Worm (Caenorhabditis elegans) whole organism, L4/young adult: ENCODE data around the gene T23F2.5.

Experiments
- W03F9.2 ChIP-seq: fragments of 150-350 bp; optimal IDR thresholded peaks from 2 replicates; lab custom pipeline; 2014; ENCODE audit warnings: missing biosample characterization, missing genetic modification characterization
- dao-5 ChIP-seq: sonication (generic microtip); optimal IDR thresholded peaks from 2 replicates; lab custom pipeline; 2016; ENCODE audit warnings: missing genotype, missing genetic modification characterization, moderate library complexity, missing compliant biosample characterization
- him-1 ChIP-seq: sonication (generic microtip); optimal IDR thresholded peaks from 2 replicates; lab custom pipeline; 2016; ENCODE audit warnings: missing genotype, missing genetic modification reagents, missing genetic modification characterization, missing compliant biosample characterization

The T23F2.5 gene

ce11 chrX:5515459-5515858 is 1.5 kb downstream of the T23F2.5 start:
- no peak for TF ChIP-seq W03F9.2
- TF ChIP-seq him-1 (tag; lab: Kevin White, UChicago), result no peak
- TF ChIP-seq dao-5 (tag; lab: Kevin White, UChicago), result no peak

DNA sequence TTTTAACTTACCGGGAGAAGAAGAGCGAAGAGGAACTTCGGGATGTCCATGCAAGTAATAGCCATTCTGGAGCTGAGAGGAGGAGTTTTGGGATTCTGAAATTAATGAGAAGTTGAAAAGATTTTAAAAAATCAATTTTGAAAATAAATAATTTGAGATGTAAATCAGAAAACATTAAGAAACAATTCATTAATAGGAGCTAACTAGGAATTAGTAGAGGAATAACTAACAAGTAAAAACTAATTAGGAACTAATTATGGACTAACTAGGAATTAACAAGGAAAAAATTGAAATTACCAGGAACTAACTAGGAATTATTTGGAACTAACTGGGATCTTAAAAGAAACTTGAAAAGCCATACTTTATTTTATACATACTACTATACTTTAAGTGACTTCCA is 2.0 kb downstream of the T23F2.5 start, which contains the start of gene T23F2.4:
Gene T23F2.4, minus strand, starts transcription at position 101 of the 400 bp plus-strand sequence.
- TF ChIP-seq him-1 (tag; lab: Kevin White, UChicago) (no peak), dao-5 (tag; lab: Kevin White, UChicago) (no peak), W03F9.2 (no peak)

ce11 chrX:5514346-5514745 is 2.6 kb downstream of the T23F2.5 start:
- TF ChIP-seq him-1 (tag; lab: Kevin White, UChicago) (no peak), W03F9.2 (no peak), dao-5 (tag; lab: Kevin White, UChicago) (no peak)

- TF ChIP-seq him-1 (tag; lab: Kevin White, UChicago), result no peak
- TF ChIP-seq W03F9.2, result no peak
- TF ChIP-seq dao-5 (tag; lab: Kevin White, UChicago), result no peak
These were observed 4.3 kb downstream of the T23F2.5 start for ce11 chrX:5512707-5513106.

- TF ChIP-seq dao-5 (tag; lab: Kevin White, UChicago) (no peak), W03F9.2 (no peak), him-1 (tag; lab: Kevin White, UChicago) (no peak)
These were observed 4.7 kb downstream of the T23F2.5 start, which contains the start of gene T23F2.3 for ce11 chrX:5512227-5512626. T23F2.3 (minus strand) TSS chrX:5512327.

ce11 chrX:5509114-5509877 is 7.7 kb downstream of the T23F2.5 start:
- TF ChIP-seq dao-5 (tag; lab: Kevin White, UChicago), result no peak
- TF ChIP-seq W03F9.2, result no peak
- TF ChIP-seq him-1 (tag; lab: Kevin White, UChicago), result no peak

DNA sequence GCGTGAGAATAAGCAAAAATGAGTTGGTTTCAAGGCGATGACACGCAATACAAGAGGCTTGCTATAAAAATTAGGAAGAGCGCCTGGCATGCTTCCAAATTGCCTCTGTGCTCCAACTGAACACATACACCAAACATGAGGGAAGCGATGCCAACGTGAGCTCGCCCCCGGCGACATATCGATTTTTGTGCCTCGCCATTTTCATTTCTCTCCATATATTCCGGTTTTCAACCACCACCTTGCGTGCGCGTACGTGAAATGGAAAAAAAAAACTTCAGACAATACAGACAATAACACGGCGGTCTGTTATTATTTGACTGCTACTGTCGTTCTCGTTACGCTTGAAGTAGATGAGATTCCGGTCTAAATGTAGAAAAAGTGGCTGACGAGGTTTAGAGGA is 9.0 kb downstream of the T23F2.5 start:
- TF ChIP-seq him-1 (tag; lab: Kevin White, UChicago) (no peak), W03F9.2 (no peak), dao-5 (tag; lab: Kevin White, UChicago) (no peak)

DNA sequence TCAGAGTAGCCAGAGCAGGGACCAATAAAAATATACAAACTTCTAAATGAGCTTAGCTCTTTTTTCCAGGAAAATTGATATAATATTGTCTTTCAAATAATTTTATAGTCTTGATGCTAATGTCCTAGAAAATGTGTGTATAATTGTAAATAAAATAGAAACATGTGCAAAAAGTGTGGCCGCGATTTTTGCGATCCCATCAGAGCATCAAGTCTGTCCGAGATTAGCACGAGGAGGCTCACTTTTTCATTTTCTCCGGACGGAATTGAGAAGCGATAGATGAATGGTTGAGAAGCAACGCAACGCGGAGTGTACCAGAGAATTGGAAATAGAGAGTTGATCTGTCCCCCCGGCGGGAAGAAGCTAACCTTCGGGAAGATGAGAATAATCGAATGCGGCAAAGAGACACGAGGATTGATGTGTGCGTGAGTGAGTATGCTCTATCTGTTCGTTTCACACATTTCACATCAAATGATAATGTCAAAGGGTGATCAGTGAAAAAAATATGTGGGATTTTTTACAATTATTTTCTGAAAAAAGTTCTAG is 10.5 kb downstream of the T23F2.5 start:
- TF ChIP-seq W03F9.2 (no peak), dao-5 (tag; lab: Kevin White, UChicago) (no peak), him-1 (tag; lab: Kevin White, UChicago) (no peak)

DNA sequence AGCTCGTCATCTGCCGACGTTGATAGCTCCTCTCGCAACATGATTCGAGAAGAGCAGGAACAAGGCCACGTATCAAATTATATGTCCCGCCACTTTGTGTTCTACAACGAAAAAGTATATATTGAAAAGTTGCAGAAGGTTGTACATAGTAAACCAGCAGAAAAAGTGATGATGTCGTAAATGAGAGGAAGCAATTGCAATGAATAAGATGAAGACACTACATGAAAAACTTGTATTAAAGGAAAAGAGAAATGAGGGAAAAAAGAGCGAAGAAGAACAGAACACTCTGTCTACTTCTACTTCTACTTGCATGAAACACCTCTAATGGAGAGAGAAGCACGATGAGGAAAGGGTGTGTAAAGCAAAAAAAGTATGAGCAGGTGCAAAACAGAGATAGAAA is 11.8 kb downstream of the T23F2.5 start, which contains the start of gene T23F2.2:
Gene T23F2.2, minus strand, starts transcription at position 101 of the 400 bp plus-strand sequence.
- TF ChIP-seq dao-5 (tag; lab: Kevin White, UChicago), result no peak
- TF ChIP-seq him-1 (tag; lab: Kevin White, UChicago), result no peak
- no peak for TF ChIP-seq W03F9.2

ce11 chrX:5492820-5493382 is 24.1 kb downstream of the T23F2.5 start, which contains the start of the genes bus-8A and bus-8B:
bus-8A (plus strand) TSS chrX:5492915.
bus-8B (plus strand) TSS chrX:5493332.
- TF ChIP-seq him-1 (tag; lab: Kevin White, UChicago) (no peak), dao-5 (tag; lab: Kevin White, UChicago) (no peak), W03F9.2 (no peak)

DNA sequence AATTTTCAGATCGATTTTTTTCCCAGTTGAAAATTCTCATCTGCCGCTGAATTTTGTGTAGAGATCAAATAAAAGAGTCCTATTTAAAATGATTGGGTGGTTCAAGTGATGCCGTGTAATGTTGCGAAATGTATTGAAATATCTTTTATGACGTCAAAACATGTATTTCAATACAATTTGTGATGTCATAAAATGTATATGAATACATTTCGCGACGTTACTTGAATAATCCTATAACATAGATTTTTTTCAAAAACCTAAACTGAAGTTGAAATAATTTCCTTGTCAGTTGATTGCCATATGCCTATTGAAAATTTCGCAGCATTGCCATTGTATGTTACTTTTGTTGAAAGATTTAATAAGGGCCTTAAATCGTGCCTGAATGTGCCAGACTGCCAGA is 27.4 kb downstream of the T23F2.5 start, which contains the start of gene F55D1.1:
Gene F55D1.1, plus strand, starts transcription at position 301 of the 400 bp plus-strand sequence.
- TF ChIP-seq W03F9.2 (no peak), him-1 (tag; lab: Kevin White, UChicago) (no peak), dao-5 (tag; lab: Kevin White, UChicago) (no peak)

DNA sequence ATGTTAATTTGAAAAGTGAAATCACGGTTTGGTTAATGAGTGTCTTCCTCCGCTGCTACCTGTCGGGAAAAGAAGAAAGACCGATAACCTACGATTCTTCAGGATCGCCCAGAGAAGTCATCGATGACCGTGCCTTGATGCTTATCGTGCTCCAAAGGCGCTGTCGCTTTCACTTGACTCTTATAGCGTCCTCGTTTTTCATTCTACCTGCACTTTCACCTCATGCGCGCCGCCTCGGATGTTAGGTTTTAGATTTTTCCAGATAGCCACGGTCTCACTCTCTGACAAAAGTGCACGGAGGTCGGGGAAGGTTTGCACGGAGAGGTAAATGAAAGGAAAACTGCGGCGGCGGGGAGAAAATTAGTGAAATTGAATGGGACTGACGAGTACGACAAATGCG is 28.1 kb downstream of the T23F2.5 start:
- TF ChIP-seq dao-5 (tag; lab: Kevin White, UChicago) (no peak), him-1 (tag; lab: Kevin White, UChicago) (no peak), W03F9.2 (no peak)

- TF ChIP-seq W03F9.2 (no peak), dao-5 (tag; lab: Kevin White, UChicago) (no peak), him-1 (tag; lab: Kevin White, UChicago) (no peak)
These were observed 30.9 kb downstream of the T23F2.5 start, which contains the start of gene C25F6.1 for ce11 chrX:5485931-5486537. C25F6.1 (plus strand) TSS chrX:5486487.
